Worm (Caenorhabditis elegans) whole organism, mixed stage, embryonic: ENCODE results near the gene Y81B9A.4.

Source experiments
- bed-3 ChIP-seq: fragments of 200-800 bp; sonication (Bioruptor generic); optimal IDR thresholded peaks from 3 replicates; lab custom pipeline; 2018; ENCODE audit warnings: mild to moderate bottlenecking, missing genetic modification characterization, moderate library complexity, missing compliant biosample characterization
- blmp-1 ChIP-seq: fragments of 150-350 bp; optimal IDR thresholded peaks from 2 replicates; lab custom pipeline; 2014; ENCODE audit warnings: missing biosample characterization, missing genetic modification characterization
- ceh-39 ChIP-seq: fragments of 150-350 bp; optimal IDR thresholded peaks from 2 replicates; lab custom pipeline; 2014; ENCODE audit warnings: missing biosample characterization, missing genetic modification characterization
- ceh-43 ChIP-seq: fragments of 200-800 bp; sonication (Bioruptor generic); optimal IDR thresholded peaks from 2 replicates; lab custom pipeline; 2018; ENCODE audit warnings: mild to moderate bottlenecking, missing genetic modification characterization, moderate library complexity, missing compliant biosample characterization
- ceh-83 ChIP-seq: fragments of 200-800 bp; sonication (Bioruptor generic); optimal IDR thresholded peaks from 2 replicates; lab custom pipeline; 2018; ENCODE audit warnings: mild to moderate bottlenecking, missing genetic modification characterization, missing compliant biosample characterization
- ces-1 ChIP-seq: fragments of 150-350 bp; optimal IDR thresholded peaks from 2 replicates; lab custom pipeline; 2014; ENCODE audit warnings: missing biosample characterization, missing genetic modification reagents, missing genetic modification characterization
- cnd-1 ChIP-seq: fragments of 200-800 bp; sonication (Bioruptor generic); optimal IDR thresholded peaks from 2 replicates; lab custom pipeline; 2018; ENCODE audit warnings: mild to moderate bottlenecking, missing genetic modification characterization, missing compliant biosample characterization
- drap-1 ChIP-seq: fragments of 200-800 bp; sonication (Bioruptor generic); optimal IDR thresholded peaks from 3 replicates; lab custom pipeline; 2018; ENCODE audit warnings: mild to moderate bottlenecking, missing genetic modification characterization, missing compliant biosample characterization
- elt-3 ChIP-seq: fragments of 150-350 bp; optimal IDR thresholded peaks from 2 replicates; lab custom pipeline; 2014; ENCODE audit warnings: missing biosample characterization, missing genetic modification characterization
- flh-1 ChIP-seq: fragments of 200-800 bp; sonication (Bioruptor generic); optimal IDR thresholded peaks from 2 replicates; lab custom pipeline; 2018; ENCODE audit warnings: mild to moderate bottlenecking, missing genetic modification characterization, moderate library complexity, missing compliant biosample characterization
- ham-2 ChIP-seq: fragments of 200-800 bp; sonication (Bioruptor generic); optimal IDR thresholded peaks from 2 replicates; lab custom pipeline; 2018; ENCODE audit warnings: mild to moderate bottlenecking, missing genetic modification characterization, missing compliant biosample characterization
- hlh-1 ChIP-seq: fragments of 150-350 bp; optimal IDR thresholded peaks from 2 replicates; lab custom pipeline; 2014; ENCODE audit warnings: missing biosample characterization, missing genetic modification reagents, missing genetic modification characterization
- lin-13 ChIP-seq: fragments of 150-350 bp; optimal IDR thresholded peaks from 2 replicates; lab custom pipeline; 2014; ENCODE audit warnings: missing biosample characterization, missing genetic modification characterization
- lin-32 ChIP-seq: fragments of 200-800 bp; sonication (Bioruptor generic); optimal IDR thresholded peaks from 2 replicates; lab custom pipeline; 2018; ENCODE audit warnings: mild to moderate bottlenecking, missing genetic modification characterization, missing compliant biosample characterization
- lsy-2 ChIP-seq: fragments of 150-350 bp; optimal IDR thresholded peaks from 2 replicates; lab custom pipeline; 2014; ENCODE audit warnings: missing biosample characterization, missing genetic modification characterization
- mab-5 ChIP-seq: fragments of 150-350 bp; optimal IDR thresholded peaks from 2 replicates; lab custom pipeline; 2014; ENCODE audit warnings: missing biosample characterization, missing genetic modification characterization
- mep-1 ChIP-seq: fragments of 150-350 bp; optimal IDR thresholded peaks from 2 replicates; lab custom pipeline; 2017; ENCODE audit warnings: missing biosample characterization, missing genetic modification reagents, missing genetic modification characterization, inconsistent platforms
- mls-2 ChIP-seq: sonication (generic microtip); optimal IDR thresholded peaks from 2 replicates; lab custom pipeline; 2016; ENCODE audit warnings: mild to moderate bottlenecking, missing genetic modification characterization, moderate library complexity, missing compliant biosample characterization
- nhr-12 ChIP-seq: fragments of 150-350 bp; optimal IDR thresholded peaks from 2 replicates; lab custom pipeline; 2014; ENCODE audit warnings: missing biosample characterization, missing genetic modification characterization
- nhr-2 ChIP-seq: fragments of 150-350 bp; optimal IDR thresholded peaks from 2 replicates; lab custom pipeline; 2014; ENCODE audit warnings: missing biosample characterization, missing genetic modification characterization
- nhr-237 ChIP-seq: fragments of 150-350 bp; optimal IDR thresholded peaks from 2 replicates; lab custom pipeline; 2014; ENCODE audit warnings: missing biosample characterization, missing genetic modification characterization
- nhr-28 ChIP-seq: fragments of 150-350 bp; optimal IDR thresholded peaks from 2 replicates; lab custom pipeline; 2014; ENCODE audit warnings: missing biosample characterization, missing genetic modification characterization
- nhr-76 ChIP-seq: sonication (generic microtip); optimal IDR thresholded peaks from 2 replicates; lab custom pipeline; 2017; ENCODE audit warnings: missing biosample characterization, missing genetic modification characterization
- pha-4 ChIP-seq: fragments of 150-350 bp; optimal IDR thresholded peaks from 2 replicates; lab custom pipeline; 2018; ENCODE audit warnings: missing biosample characterization, missing genetic modification reagents, missing genetic modification characterization
- sem-2 ChIP-seq: fragments of 200-800 bp; sonication (Bioruptor generic); optimal IDR thresholded peaks from 2 replicates; lab custom pipeline; 2018; ENCODE audit warnings: mild to moderate bottlenecking, missing genetic modification characterization, missing compliant biosample characterization
- snpc-4 ChIP-seq: fragments of 150-350 bp; optimal IDR thresholded peaks from 2 replicates; lab custom pipeline; 2014; ENCODE audit warnings: missing biosample characterization, missing genetic modification characterization
- sptf-1 ChIP-seq: sonication (generic microtip); optimal IDR thresholded peaks from 2 replicates; lab custom pipeline; 2017; ENCODE audit warnings: mild to moderate bottlenecking, missing genetic modification characterization, moderate library complexity, missing compliant biosample characterization
- tbx-8 ChIP-seq: fragments of 200-800 bp; sonication (Bioruptor generic); optimal IDR thresholded peaks from 2 replicates; lab custom pipeline; 2018; ENCODE audit warnings: mild to moderate bottlenecking, missing genetic modification characterization, moderate library complexity, missing compliant biosample characterization
- unc-120 ChIP-seq: sonication (generic microtip); optimal IDR thresholded peaks from 2 replicates; lab custom pipeline; 2017; ENCODE audit warnings: missing genetic modification characterization, missing compliant biosample characterization; ENCODE audit not compliant: poor library complexity, severe bottlenecking
- unc-39 ChIP-seq: fragments of 150-350 bp; optimal IDR thresholded peaks from 2 replicates; lab custom pipeline; 2014; ENCODE audit warnings: missing biosample characterization, missing genetic modification characterization
- unc-62 ChIP-seq: fragments of 150-350 bp; optimal IDR thresholded peaks from 2 replicates; lab custom pipeline; 2014; ENCODE audit warnings: missing biosample characterization, missing genetic modification reagents, missing genetic modification characterization
- zip-8 ChIP-seq: fragments of 150-350 bp; optimal IDR thresholded peaks from 2 replicates; lab custom pipeline; 2014; ENCODE audit warnings: missing biosample characterization, missing genetic modification characterization
- ztf-11 ChIP-seq: fragments of 150-350 bp; optimal IDR thresholded peaks from 2 replicates; lab custom pipeline; 2014; ENCODE audit warnings: missing biosample characterization, missing genetic modification characterization

The Y81B9A.4 gene

ce11 chrX:9166921-9167320 is 13.8 kb downstream of the Y81B9A.4 start, which contains the start of gene B0563.10:
Gene B0563.10, minus strand, starts transcription at chrX:9167245.
- TF ChIP-seq sem-2 (GFP tag; lab: Kevin White, UChicago) (no peak), pha-4 (tag; lab: Kevin White, UChicago) (no peak), nhr-28 (tag; lab: Kevin White, UChicago) (no peak), sptf-1 (tag; lab: Kevin White, UChicago) (no peak), nhr-2 (no peak), ztf-11 (no peak), unc-120 (tag; lab: Kevin White, UChicago) (no peak), elt-3 (tag; lab: Kevin White, UChicago) (no peak), nhr-76 (tag; lab: Kevin White, UChicago) (no peak), lsy-2 (no peak), ham-2 (no peak)

- TF ChIP-seq nhr-76 (tag; lab: Kevin White, UChicago): no peak
- TF ChIP-seq snpc-4 (tag; lab: Kevin White, UChicago): no peak
Observed at ce11 chrX:9162864-9163263, 17.9 kb downstream of the Y81B9A.4 start, which contains the start of gene tsp-11. Gene tsp-11, plus strand, starts transcription at chrX:9163164.

- TF ChIP-seq unc-120 (tag; lab: Kevin White, UChicago) (peak; percentile 73), ham-2 (no peak), blmp-1 (tag; lab: Kevin White, UChicago) (no peak), lsy-2 (no peak), mep-1 (no peak), hlh-1 (tag; lab: Kevin White, UChicago) (peak; percentile 96), bed-3 (GFP tag; lab: Kevin White, UChicago) (no peak), ces-1 (GFP tag; lab: Kevin White, UChicago) (peak; percentile 88), unc-62 (peak; percentile 66), pha-4 (tag; lab: Kevin White, UChicago) (no peak), cnd-1 (tag; lab: Kevin White, UChicago) (no peak)
Observed at ce11 chrX:9161253-9161904, 19.3 kb downstream of the Y81B9A.4 start.

- TF ChIP-seq nhr-237 (tag; lab: Kevin White, UChicago) (no peak), nhr-76 (tag; lab: Kevin White, UChicago) (no peak), nhr-28 (tag; lab: Kevin White, UChicago) (no peak), mls-2 (no peak), lin-32 (GFP tag; lab: Kevin White, UChicago) (no peak), unc-39 (tag; lab: Kevin White, UChicago) (no peak), nhr-2 (no peak), sptf-1 (tag; lab: Kevin White, UChicago) (no peak), ztf-11 (no peak), lin-13 (tag; lab: Kevin White, UChicago) (no peak), zip-8 (no peak), hlh-1 (tag; lab: Kevin White, UChicago) (no peak), pha-4 (tag; lab: Kevin White, UChicago) (no peak), unc-120 (tag; lab: Kevin White, UChicago) (no peak), cnd-1 (tag; lab: Kevin White, UChicago) (no peak), blmp-1 (tag; lab: Kevin White, UChicago) (no peak), ceh-39 (tag; lab: Kevin White, UChicago) (no peak), mab-5 (tag; lab: Kevin White, UChicago) (no peak), drap-1 (no peak), mep-1 (no peak)
Observed at ce11 chrX:9155751-9156150, 25.0 kb downstream of the Y81B9A.4 start.

ce11 chrX:9154216-9154615 is 26.5 kb downstream of the Y81B9A.4 start, which contains the start of gene B0563.7:
Gene B0563.7, minus strand, starts transcription at chrX:9154316.
- no peak for TF ChIP-seq ztf-11
- TF ChIP-seq zip-8: no peak
- TF ChIP-seq tbx-8 (GFP tag; lab: Kevin White, UChicago): no peak
- TF ChIP-seq flh-1 (GFP tag; lab: Kevin White, UChicago): no peak
- no peak for TF ChIP-seq bed-3 (GFP tag; lab: Kevin White, UChicago)
- no peak for TF ChIP-seq ceh-39 (tag; lab: Kevin White, UChicago)
- TF ChIP-seq nhr-12 (tag; lab: Kevin White, UChicago): no peak
- no peak for TF ChIP-seq lsy-2
- TF ChIP-seq unc-62: no peak
- no peak for TF ChIP-seq ceh-83 (GFP tag; lab: Kevin White, UChicago)
- no peak for TF ChIP-seq nhr-2
- TF ChIP-seq mab-5 (tag; lab: Kevin White, UChicago): no peak
- TF ChIP-seq lin-32 (GFP tag; lab: Kevin White, UChicago): no peak
- no peak for TF ChIP-seq sptf-1 (tag; lab: Kevin White, UChicago)
- TF ChIP-seq nhr-28 (tag; lab: Kevin White, UChicago): no peak
- TF ChIP-seq nhr-76 (tag; lab: Kevin White, UChicago): no peak
- TF ChIP-seq ceh-43: no peak
- no peak for TF ChIP-seq elt-3 (tag; lab: Kevin White, UChicago)
